Fruit fly (Drosophila melanogaster) whole organism, prepupa: Measurements from ENCODE around the gene CG5280.
A peak's percentile ranks its signal among the peaks of the same experiment; 100 is the strongest.

Experiments used
- CG11294 ChIP-seq: fragments of 200-800 bp; sonication (Bioruptor generic); IDR thresholded peaks from 2 replicates; pipeline ENCODE4 v1.3.6; 2022; ENCODE audit warnings: missing biosample characterization, missing genetic modification characterization
- CG11762 ChIP-seq: fragments of 200-800 bp; sonication (Bioruptor generic); optimal IDR thresholded peaks from 3 replicates; lab custom pipeline; 2016; ENCODE audit warnings: missing biosample characterization, missing genetic modification characterization; ENCODE audit not compliant: insufficient read depth
- CG15336 ChIP-seq: fragments of 200-800 bp; sonication (Bioruptor generic); IDR thresholded peaks from 2 replicates; pipeline ENCODE4 v1.3.6; 2022; ENCODE audit warnings: missing biosample characterization, missing genetic modification characterization
- CG32006 ChIP-seq: fragments of 200-800 bp; sonication (Bioruptor generic); optimal IDR thresholded peaks from 3 replicates; lab custom pipeline; 2017; ENCODE audit warnings: missing biosample characterization, mild to moderate bottlenecking, missing genetic modification characterization
- CG34406 ChIP-seq: fragments of 200-800 bp; sonication (Bioruptor generic); optimal IDR thresholded peaks from 3 replicates; lab custom pipeline; 2016; ENCODE audit warnings: missing biosample characterization, missing genetic modification characterization
- CG3919 ChIP-seq: fragments of 200-800 bp; sonication (Bioruptor generic); optimal IDR thresholded peaks from 3 replicates; lab custom pipeline; 2016; ENCODE audit warnings: missing biosample characterization, missing genetic modification characterization
- CG6792 ChIP-seq: fragments of 200-800 bp; sonication (Bioruptor generic); optimal IDR thresholded peaks from 3 replicates; lab custom pipeline; 2016; ENCODE audit warnings: missing biosample characterization, missing genetic modification characterization
- CG6808 ChIP-seq: fragments of 200-800 bp; sonication (Bioruptor generic); optimal IDR thresholded peaks from 3 replicates; lab custom pipeline; 2017; ENCODE audit warnings: missing biosample characterization, missing genetic modification characterization, mild to moderate bottlenecking, moderate library complexity, missing genetic modification reagents
- CG6854 ChIP-seq: fragments of 200-800 bp; sonication (Bioruptor generic); optimal IDR thresholded peaks from 2 replicates; lab custom pipeline; 2017; ENCODE audit warnings: missing biosample characterization, mild to moderate bottlenecking, missing genetic modification characterization
- CG7368 ChIP-seq: fragments of 200-800 bp; sonication (Bioruptor generic); optimal IDR thresholded peaks from 3 replicates; lab custom pipeline; 2016; ENCODE audit warnings: missing biosample characterization, missing genetic modification characterization
- CG8119 ChIP-seq: fragments of 200-800 bp; sonication (Bioruptor generic); IDR thresholded peaks from 3 replicates; pipeline ENCODE4 v1.3.6; 2022; ENCODE audit warnings: missing biosample characterization, missing genetic modification characterization
- CG8319 ChIP-seq: fragments of 200-800 bp; sonication (Bioruptor generic); optimal IDR thresholded peaks from 3 replicates; lab custom pipeline; 2016; ENCODE audit warnings: missing biosample characterization, missing genetic modification characterization
- CG8632 ChIP-seq: fragments of 200-800 bp; sonication (Bioruptor generic); optimal IDR thresholded peaks from 3 replicates; lab custom pipeline; 2016; ENCODE audit warnings: missing biosample characterization, missing genetic modification characterization
- CG9139 ChIP-seq: fragments of 200-800 bp; sonication (Bioruptor generic); optimal IDR thresholded peaks from 3 replicates; lab custom pipeline; 2017; ENCODE audit warnings: missing biosample characterization, mild to moderate bottlenecking, missing genetic modification characterization
- Eip75B ChIP-seq: fragments of 200-800 bp; sonication (Bioruptor generic); optimal IDR thresholded peaks from 3 replicates; lab custom pipeline; 2016; ENCODE audit warnings: missing biosample characterization, missing genetic modification characterization
- Eip78C ChIP-seq: fragments of 200-800 bp; sonication (Bioruptor generic); peaks from one replicate; lab custom pipeline; 2016; ENCODE audit warnings: missing biosample characterization, missing genetic modification characterization
- Hr38 ChIP-seq: sonication (Bioruptor generic); optimal IDR thresholded peaks from 2 replicates; lab custom pipeline; 2016; ENCODE audit warnings: missing biosample characterization, missing genetic modification characterization
- Hr39 ChIP-seq: fragments of 200-800 bp; sonication (Bioruptor generic); optimal IDR thresholded peaks from 2 replicates; lab custom pipeline; 2016; ENCODE audit warnings: missing biosample characterization, missing genetic modification characterization
- Hr4 ChIP-seq: fragments of 200-800 bp; sonication (Bioruptor generic); optimal IDR thresholded peaks from 3 replicates; lab custom pipeline; 2016; ENCODE audit warnings: missing biosample characterization, missing genetic modification characterization
- Lpt ChIP-seq: fragments of 200-800 bp; sonication (Bioruptor generic); optimal IDR thresholded peaks from 3 replicates; lab custom pipeline; 2016; ENCODE audit warnings: missing biosample characterization, missing genetic modification characterization
- Met ChIP-seq: fragments of 200-800 bp; sonication (Bioruptor generic); optimal IDR thresholded peaks from 3 replicates; lab custom pipeline; 2016; ENCODE audit warnings: missing biosample characterization, missing genetic modification characterization
- OdsH ChIP-seq: fragments of 200-800 bp; sonication (Bioruptor generic); optimal IDR thresholded peaks from 3 replicates; lab custom pipeline; 2016; ENCODE audit warnings: missing biosample characterization, missing genetic modification characterization
- Sox102F ChIP-seq: fragments of 200-800 bp; sonication (Bioruptor generic); optimal IDR thresholded peaks from 2 replicates; lab custom pipeline; 2016; ENCODE audit warnings: missing biosample characterization, mild to moderate bottlenecking, missing genetic modification characterization
- Sox14 ChIP-seq: fragments of 200-800 bp; sonication (Bioruptor generic); optimal IDR thresholded peaks from 3 replicates; lab custom pipeline; 2016; ENCODE audit warnings: missing biosample characterization, missing genetic modification characterization
- Sox15 ChIP-seq: fragments of 200-800 bp; sonication (Bioruptor generic); optimal IDR thresholded peaks from 3 replicates; lab custom pipeline; 2016; ENCODE audit warnings: missing biosample characterization, missing genetic modification characterization
- achi ChIP-seq: fragments of 200-800 bp; sonication (Bioruptor generic); optimal IDR thresholded peaks from 3 replicates; lab custom pipeline; 2016; ENCODE audit warnings: missing biosample characterization, missing genetic modification characterization
- acj6 ChIP-seq: fragments of 200-800 bp; sonication (Bioruptor generic); optimal IDR thresholded peaks from 3 replicates; lab custom pipeline; 2016; ENCODE audit warnings: missing biosample characterization, missing genetic modification characterization
- cyc ChIP-seq: fragments of 200-800 bp; sonication (Bioruptor generic); optimal IDR thresholded peaks from 3 replicates; lab custom pipeline; 2016; ENCODE audit warnings: missing biosample characterization, missing genetic modification characterization
- dac ChIP-seq: fragments of 200-800 bp; sonication (Bioruptor generic); optimal IDR thresholded peaks from 2 replicates; lab custom pipeline; 2017; ENCODE audit warnings: missing biosample characterization, mild to moderate bottlenecking, missing genetic modification characterization
- eg ChIP-seq: fragments of 200-800 bp; sonication (Bioruptor generic); IDR thresholded peaks from 3 replicates; pipeline ENCODE4 v1.3.6; 2022; ENCODE audit warnings: missing biosample characterization, missing genetic modification characterization
- esn ChIP-seq: fragments of 200-800 bp; sonication (Bioruptor generic); optimal IDR thresholded peaks from 2 replicates; lab custom pipeline; 2016; ENCODE audit warnings: missing biosample characterization, mild to moderate bottlenecking, missing genetic modification characterization, moderate library complexity
- fd59A ChIP-seq: fragments of 200-800 bp; sonication (Bioruptor generic); optimal IDR thresholded peaks from 2 replicates; lab custom pipeline; 2017; ENCODE audit warnings: missing biosample characterization, mild to moderate bottlenecking, missing genetic modification characterization, missing genetic modification reagents
- fd85E ChIP-seq: fragments of 200-800 bp; sonication (Bioruptor generic); optimal IDR thresholded peaks from 3 replicates; lab custom pipeline; 2016; ENCODE audit warnings: missing biosample characterization, missing genetic modification characterization
- lz ChIP-seq: fragments of 200-800 bp; sonication (Bioruptor generic); optimal IDR thresholded peaks from 3 replicates; lab custom pipeline; 2016; ENCODE audit warnings: missing biosample characterization, missing genetic modification characterization
- net ChIP-seq: fragments of 200-800 bp; sonication (Bioruptor generic); optimal IDR thresholded peaks from 3 replicates; lab custom pipeline; 2016; ENCODE audit warnings: missing biosample characterization, missing genetic modification characterization
- pdm3 ChIP-seq: fragments of 200-800 bp; sonication (Bioruptor generic); optimal IDR thresholded peaks from 3 replicates; lab custom pipeline; 2016; ENCODE audit warnings: missing biosample characterization, missing genetic modification characterization
- spab ChIP-seq: fragments of 200-800 bp; sonication (Bioruptor generic); optimal IDR thresholded peaks from 2 replicates; lab custom pipeline; 2017; ENCODE audit warnings: missing biosample characterization, mild to moderate bottlenecking, missing genetic modification characterization, missing genetic modification reagents
- svp ChIP-seq: fragments of 200-800 bp; sonication (Bioruptor generic); peaks from one replicate; lab custom pipeline; 2016; ENCODE audit warnings: missing biosample characterization, missing genetic modification characterization
- topi ChIP-seq: fragments of 200-800 bp; sonication (Bioruptor generic); optimal IDR thresholded peaks from 3 replicates; lab custom pipeline; 2016; ENCODE audit warnings: missing biosample characterization, missing genetic modification characterization

Gene CG5280

dm6 chr3L:8974478-8975477 lies 15.2 kb downstream of the CG5280 start, which contains the start of the genes pix and Srp68 (continued):
- TF ChIP-seq acj6 (GFP tag; lab: Kevin White, UChicago) (no peak), CG15336 (GFP tag; lab: Robert Waterston, UW) (0 out of 2 replicates have a peak, but pooled peaks have one; percentile 7), pdm3 (GFP tag; lab: Kevin White, UChicago) (no peak), Hr38 (no peak), spab (GFP tag; lab: Kevin White, UChicago) (no peak), CG3919 (no peak), Sox14 (GFP tag; lab: Kevin White, UChicago) (peak; percentile 66), CG34406 (GFP tag; lab: Kevin White, UChicago) (peak; percentile 5), fd59A (peak; percentile 23), lz (GFP tag; lab: Kevin White, UChicago) (peak; percentile 78), Hr4 (GFP tag; lab: Kevin White, UChicago) (no peak), CG6808 (GFP tag; lab: Kevin White, UChicago) (no peak), cyc (GFP tag; lab: Kevin White, UChicago) (peak; percentile 53)

- TF ChIP-seq CG6854 (GFP tag; lab: Kevin White, UChicago) (peak; percentile 53), CG8632 (GFP tag; lab: Kevin White, UChicago) (no peak), esn (GFP tag; lab: Kevin White, UChicago) (peak; percentile 44), Sox14 (GFP tag; lab: Kevin White, UChicago) (peak; percentile 97)
These were observed 21.6 kb downstream of the CG5280 start, which contains the start of gene CG5026 for dm6 chr3L:8968437-8968836. Gene CG5026 (plus strand): TSS chr3L:8968528.

dm6 chr3L:8966324-8967011 lies 23.6 kb downstream of the CG5280 start, which contains the start of the genes CG5653 and CG5021:
Gene CG5653 (minus strand): TSS chr3L:8966374.
Gene CG5021 (plus strand): TSS chr3L:8966829.
- TF ChIP-seq topi (GFP tag; lab: Kevin White, UChicago) (no peak), Hr4 (GFP tag; lab: Kevin White, UChicago) (no peak), CG8632 (GFP tag; lab: Kevin White, UChicago) (no peak), dac (GFP tag; lab: Kevin White, UChicago) (no peak), CG3919 (no peak), pdm3 (GFP tag; lab: Kevin White, UChicago) (no peak), Eip75B (GFP tag; lab: Kevin White, UChicago) (no peak), CG6792 (GFP tag; lab: Kevin White, UChicago) (no peak), Lpt (GFP tag; lab: Kevin White, UChicago) (no peak), Met (GFP tag; lab: Kevin White, UChicago) (no peak), CG8319 (no peak)

- TF ChIP-seq Eip78C (no peak), CG11294 (GFP tag; lab: Robert Waterston, UW) (no peak), OdsH (GFP tag; lab: Kevin White, UChicago) (no peak), net (GFP tag; lab: Kevin White, UChicago) (no peak), CG9139 (GFP tag; lab: Kevin White, UChicago) (no peak), fd85E (no peak), CG32006 (no peak), CG3919 (no peak), Sox102F (GFP tag; lab: Kevin White, UChicago) (no peak), eg (GFP tag; lab: Robert Waterston, UW) (no peak), svp (GFP tag; lab: Kevin White, UChicago) (no peak), CG11762 (GFP tag; lab: Kevin White, UChicago) (no peak), Sox15 (no peak), achi (GFP tag; lab: Kevin White, UChicago) (no peak), CG8119 (no peak), CG7368 (no peak), Hr4 (GFP tag; lab: Kevin White, UChicago) (no peak), CG34406 (GFP tag; lab: Kevin White, UChicago) (no peak), Hr39 (no peak), Eip75B (GFP tag; lab: Kevin White, UChicago) (no peak)
These were observed 25.6 kb downstream of the CG5280 start, which contains the start of gene ValRS-m for dm6 chr3L:8964458-8964857. Gene ValRS-m (minus strand): TSS chr3L:8964769.
